Worm (Caenorhabditis elegans) whole organism, L2 larva: ENCODE results near the gene chil-1.

ENCODE experiments used
- R02D3.7 ChIP-seq: fragments of 150-350 bp; optimal IDR thresholded peaks from 2 replicates; lab custom pipeline; 2014; ENCODE audit warnings: missing biosample characterization, missing genetic modification characterization
- aly-2 ChIP-seq: fragments of 150-350 bp; optimal IDR thresholded peaks from 2 replicates; lab custom pipeline; 2014; ENCODE audit warnings: missing biosample characterization, missing genetic modification characterization
- blmp-1 ChIP-seq: sonication (generic microtip); optimal IDR thresholded peaks from 2 replicates; lab custom pipeline; 2017; ENCODE audit warnings: missing genetic modification characterization, mild to moderate bottlenecking, missing compliant biosample characterization, antibody characterized with exemption, moderate library complexity; ENCODE audit not compliant: insufficient read depth
- nhr-10 ChIP-seq: sonication (generic microtip); optimal IDR thresholded peaks from 2 replicates; lab custom pipeline; 2017; ENCODE audit warnings: missing biosample characterization, missing genetic modification characterization
- nhr-12 ChIP-seq: fragments of 150-350 bp; optimal IDR thresholded peaks from 2 replicates; lab custom pipeline; 2014; ENCODE audit warnings: missing biosample characterization, missing genetic modification characterization
- nhr-237 ChIP-seq: fragments of 150-350 bp; optimal IDR thresholded peaks from 2 replicates; lab custom pipeline; 2014; ENCODE audit warnings: missing biosample characterization, missing genetic modification characterization
- nhr-25 ChIP-seq: fragments of 150-350 bp; sonication (generic microtip); optimal IDR thresholded peaks from 3 replicates; lab custom pipeline; 2014; ENCODE audit warnings: missing biosample characterization, missing genetic modification characterization
- skn-1 ChIP-seq: sonication (generic microtip); optimal IDR thresholded peaks from 2 replicates; lab custom pipeline; 2017; ENCODE audit warnings: missing biosample characterization, missing genetic modification characterization
- unc-39 ChIP-seq: fragments of 150-350 bp; optimal IDR thresholded peaks from 2 replicates; lab custom pipeline; 2014; ENCODE audit warnings: missing biosample characterization, missing genetic modification characterization
- unc-62 ChIP-seq: fragments of 150-350 bp; optimal IDR thresholded peaks from 2 replicates; lab custom pipeline; 2014; ENCODE audit warnings: missing biosample characterization, missing genetic modification reagents, missing genetic modification characterization
- zag-1 ChIP-seq: fragments of 150-350 bp; optimal IDR thresholded peaks from 2 replicates; lab custom pipeline; 2014; ENCODE audit warnings: missing biosample characterization, missing genetic modification characterization
- ztf-4 ChIP-seq: fragments of 150-350 bp; optimal IDR thresholded peaks from 2 replicates; lab custom pipeline; 2014; ENCODE audit warnings: missing biosample characterization, missing genetic modification characterization

DNA sequence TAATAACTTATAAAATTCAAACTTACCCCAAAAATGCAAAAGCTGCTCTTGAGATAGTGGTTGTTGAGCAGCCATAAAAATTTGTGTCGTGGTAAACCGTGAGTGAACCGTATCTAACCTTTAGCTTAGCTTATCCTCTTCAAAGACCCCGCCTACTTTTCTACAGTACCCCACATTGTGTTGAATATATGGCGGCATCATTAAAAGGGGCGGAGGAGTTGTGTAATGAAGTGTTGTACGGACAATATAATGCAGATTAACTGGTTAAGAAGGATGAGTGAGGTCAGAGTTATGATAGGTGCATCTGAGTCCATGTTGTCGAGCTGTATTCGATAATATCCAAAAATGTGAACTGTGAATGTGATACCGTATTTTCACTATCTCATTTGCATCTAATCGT, 38.4 kb downstream of the chil-1 start, which contains the start of gene eyg-1:
- no peak for TF ChIP-seq aly-2
- TF ChIP-seq blmp-1 (tag; lab: Kevin White, UChicago) = no peak
- TF ChIP-seq nhr-25 (tag; lab: Kevin White, UChicago) = no peak
- no peak for TF ChIP-seq ztf-4 (tag; lab: Kevin White, UChicago)
- TF ChIP-seq nhr-10 (tag; lab: Kevin White, UChicago) = no peak
- no peak for TF ChIP-seq zag-1 (tag; lab: Kevin White, UChicago)
- TF ChIP-seq skn-1 (tag; lab: Kevin White, UChicago) = no peak
- TF ChIP-seq nhr-12 (tag; lab: Kevin White, UChicago) = no peak
- TF ChIP-seq unc-39 (tag; lab: Kevin White, UChicago) = no peak
- TF ChIP-seq unc-62 (GFP tag; lab: Kevin White, UChicago) = no peak
- no peak for TF ChIP-seq R02D3.7 (tag; lab: Kevin White, UChicago)
- TF ChIP-seq nhr-237 = no peak
